Worm (Caenorhabditis elegans) whole organism, L4 larva: ENCODE measurements around the gene ets-9.

Source experiments
- F10B5.3 ChIP-seq: sonication (generic microtip); optimal IDR thresholded peaks from 2 replicates; lab custom pipeline; 2016; ENCODE audit warnings: mild to moderate bottlenecking, missing genetic modification characterization, missing compliant biosample characterization
- F26F4.8 ChIP-seq: fragments of 200-800 bp; sonication (Bioruptor generic); conservative IDR thresholded peaks from 2 replicates; pipeline ENCODE4 v1.3.6; 2022; ENCODE audit warnings: missing genetic modification characterization, missing compliant biosample characterization
- F44E2.7 ChIP-seq: fragments of 200-800 bp; sonication (Bioruptor generic); IDR thresholded peaks from 2 replicates; pipeline ENCODE4 v2.1.2; 2022; ENCODE audit warnings: missing genetic modification characterization, missing compliant biosample characterization
- R02D3.7 ChIP-seq: fragments of 150-350 bp; sonication (generic microtip); optimal IDR thresholded peaks from 3 replicates; lab custom pipeline; 2014; ENCODE audit warnings: missing biosample characterization, missing genetic modification characterization
- T20F7.1 ChIP-seq: fragments of 200-800 bp; sonication (Bioruptor generic); optimal IDR thresholded peaks from 2 replicates; lab custom pipeline; 2018; ENCODE audit warnings: mild to moderate bottlenecking, missing genetic modification characterization, missing compliant biosample characterization
- Y75B8A.6 ChIP-seq: fragments of 200-800 bp; sonication (Bioruptor generic); IDR thresholded peaks from 2 replicates; pipeline ENCODE4 v1.3.6; 2022; ENCODE audit warnings: missing genetic modification reagents, missing genetic modification characterization, missing compliant biosample characterization
- ZK337.2 ChIP-seq: fragments of 200-800 bp; sonication (Bioruptor generic); IDR thresholded peaks from 2 replicates; pipeline ENCODE4 v1.3.6; 2022; ENCODE audit warnings: missing genetic modification reagents, missing genetic modification characterization, missing compliant biosample characterization
- aha-1 ChIP-seq: fragments of 150-350 bp; peaks from one replicate; lab custom pipeline; 2014; ENCODE audit warnings: missing biosample characterization, missing genetic modification characterization
- attf-4 ChIP-seq: sonication (generic microtip); optimal IDR thresholded peaks from 3 replicates; lab custom pipeline; 2017; ENCODE audit warnings: missing biosample characterization, missing genetic modification characterization
- ceh-20 ChIP-seq: fragments of 200-800 bp; sonication (Bioruptor generic); IDR thresholded peaks from 2 replicates; pipeline ENCODE4 v1.3.6; 2022; ENCODE audit warnings: missing genetic modification reagents, missing genetic modification characterization, missing compliant biosample characterization
- ceh-28 ChIP-seq: fragments of 150-350 bp; optimal IDR thresholded peaks from 2 replicates; lab custom pipeline; 2014; ENCODE audit warnings: missing biosample characterization, missing genetic modification reagents, missing genetic modification characterization
- ceh-44 ChIP-seq: fragments of 200-800 bp; sonication (Bioruptor generic); IDR thresholded peaks from 2 replicates; pipeline ENCODE4 v1.3.6; 2022; ENCODE audit warnings: missing genetic modification reagents, missing genetic modification characterization, missing compliant biosample characterization
- cey-2 ChIP-seq: sonication (generic microtip); optimal IDR thresholded peaks from 3 replicates; lab custom pipeline; 2017; ENCODE audit warnings: missing genetic modification characterization, mild to moderate bottlenecking, missing compliant biosample characterization, antibody characterized with exemption, borderline replicate concordance; ENCODE audit not compliant: insufficient read depth
- daf-16 ChIP-seq, 3 experiments: sonication (generic microtip); optimal IDR thresholded peaks; 2 replicates each; lab custom pipeline; 2016 to 2017; ENCODE audit warnings: missing genetic modification characterization in 3 of 3, missing genetic modification reagents in 3 of 3, mild to moderate bottlenecking in 2 of 3, missing compliant biosample characterization in 2 of 3, missing biosample characterization in 1 of 3, moderate library complexity in 1 of 3
- daf-19 ChIP-seq: fragments of 200-800 bp; sonication (Bioruptor generic); conservative IDR thresholded peaks from 2 replicates; pipeline ENCODE4 v1.3.6; 2022; ENCODE audit warnings: missing genetic modification characterization, missing compliant biosample characterization
- daf-8 ChIP-seq: fragments of 200-800 bp; sonication (Bioruptor generic); IDR thresholded peaks from 2 replicates; pipeline ENCODE4 v1.3.6; 2022; ENCODE audit warnings: missing genetic modification characterization, missing compliant biosample characterization
- dmd-6 ChIP-seq: fragments of 200-800 bp; sonication (Bioruptor generic); IDR thresholded peaks from 2 replicates; pipeline ENCODE4 v1.3.6; 2022; ENCODE audit warnings: missing genetic modification reagents, missing genetic modification characterization, missing compliant biosample characterization
- dmd-9 ChIP-seq: fragments of 200-800 bp; sonication (Bioruptor generic); IDR thresholded peaks from 2 replicates; pipeline ENCODE4 v1.3.6; 2022; ENCODE audit warnings: missing genetic modification reagents, missing genetic modification characterization, missing compliant biosample characterization
- dve-1 ChIP-seq: sonication (generic microtip); optimal IDR thresholded peaks from 2 replicates; lab custom pipeline; 2017; ENCODE audit warnings: antibody characterized with exemption, mild to moderate bottlenecking, missing genetic modification characterization, missing compliant biosample characterization; ENCODE audit not compliant: insufficient read depth
- egl-27 ChIP-seq: sonication (generic microtip); optimal IDR thresholded peaks from 3 replicates; lab custom pipeline; 2017; ENCODE audit warnings: missing biosample characterization, missing genetic modification reagents, missing genetic modification characterization
- egl-43 ChIP-seq: fragments of 200-800 bp; sonication (Bioruptor generic); IDR thresholded peaks from 2 replicates; pipeline ENCODE4 v1.3.6; 2022; ENCODE audit warnings: missing genetic modification reagents, missing genetic modification characterization, missing compliant biosample characterization
- fkh-10 ChIP-seq: fragments of 150-350 bp; optimal IDR thresholded peaks from 2 replicates; lab custom pipeline; 2014; ENCODE audit warnings: missing biosample characterization, missing genetic modification reagents, missing genetic modification characterization
- fos-1 ChIP-seq: fragments of 150-350 bp; optimal IDR thresholded peaks from 2 replicates; lab custom pipeline; 2014; ENCODE audit warnings: missing biosample characterization, missing genetic modification characterization
- gei-8 ChIP-seq: fragments of 200-800 bp; sonication (Bioruptor generic); optimal IDR thresholded peaks from 2 replicates; lab custom pipeline; 2018; ENCODE audit warnings: mild to moderate bottlenecking, missing genetic modification characterization, missing compliant biosample characterization
- lin-1 ChIP-seq: fragments of 200-800 bp; sonication (Bioruptor generic); IDR thresholded peaks from 2 replicates; pipeline ENCODE4 v1.3.6; 2022; ENCODE audit warnings: missing genetic modification reagents, missing genetic modification characterization, missing compliant biosample characterization
- lin-29 ChIP-seq: fragments of 200-800 bp; sonication (Bioruptor generic); IDR thresholded peaks from 2 replicates; pipeline ENCODE4 v1.3.6; 2022; ENCODE audit warnings: missing genetic modification reagents, missing genetic modification characterization, missing compliant biosample characterization
- lin-38 ChIP-seq: fragments of 200-800 bp; sonication (Bioruptor generic); IDR thresholded peaks from 2 replicates; pipeline ENCODE4 v1.3.6; 2022; ENCODE audit warnings: missing genetic modification reagents, missing genetic modification characterization, missing compliant biosample characterization
- lin-39 ChIP-seq: fragments of 150-350 bp; optimal IDR thresholded peaks from 2 replicates; lab custom pipeline; 2014; ENCODE audit warnings: missing biosample characterization, missing genetic modification reagents, missing genetic modification characterization
- lsy-2 ChIP-seq, 2 experiments: fragments of 150-350 bp in 1 of 2; sonication (generic microtip) in 1 of 2; optimal IDR thresholded peaks; 2 replicates each; lab custom pipeline; 2014 to 2017; ENCODE audit warnings: missing biosample characterization in 2 of 2, missing genetic modification characterization in 2 of 2
- mdl-1 ChIP-seq, 2 experiments: fragments of 150-350 bp in 1 of 2; sonication (generic microtip) in 1 of 2; optimal IDR thresholded peaks; 2 replicates each; lab custom pipeline; 2014 to 2017; ENCODE audit warnings: missing biosample characterization in 2 of 2, missing genetic modification characterization in 2 of 2
- mdt-29 ChIP-seq: fragments of 200-800 bp; sonication (Bioruptor generic); IDR thresholded peaks from 2 replicates; pipeline ENCODE4 v1.3.6; 2022; ENCODE audit warnings: missing genetic modification reagents, missing genetic modification characterization, missing compliant biosample characterization
- mep-1 ChIP-seq: fragments of 150-350 bp; sonication (generic microtip); optimal IDR thresholded peaks from 3 replicates; lab custom pipeline; 2014; ENCODE audit warnings: missing biosample characterization, missing genetic modification characterization
- mxl-3 ChIP-seq: fragments of 200-800 bp; sonication (Bioruptor generic); optimal IDR thresholded peaks from 2 replicates; lab custom pipeline; 2018; ENCODE audit warnings: mild to moderate bottlenecking, missing genetic modification characterization, missing compliant biosample characterization
- nhr-11 ChIP-seq: fragments of 150-350 bp; optimal IDR thresholded peaks from 2 replicates; lab custom pipeline; 2014; ENCODE audit warnings: missing biosample characterization, missing genetic modification characterization
- nhr-111 ChIP-seq: fragments of 200-800 bp; sonication (Bioruptor generic); optimal IDR thresholded peaks from 2 replicates; lab custom pipeline; 2018; ENCODE audit warnings: mild to moderate bottlenecking, missing genetic modification characterization, missing compliant biosample characterization
- nhr-25 ChIP-seq: sonication (generic microtip); optimal IDR thresholded peaks from 2 replicates; lab custom pipeline; 2017; ENCODE audit warnings: missing genetic modification characterization, mild to moderate bottlenecking, missing compliant biosample characterization, antibody characterized with exemption, moderate library complexity, borderline replicate concordance; ENCODE audit not compliant: insufficient read depth
- nhr-42 ChIP-seq: fragments of 200-800 bp; sonication (Bioruptor generic); IDR thresholded peaks from 2 replicates; pipeline ENCODE4 v1.3.6; 2022; ENCODE audit warnings: missing genetic modification characterization, missing compliant biosample characterization
- nhr-48 ChIP-seq: sonication (generic microtip); optimal IDR thresholded peaks from 2 replicates; lab custom pipeline; 2016; ENCODE audit warnings: mild to moderate bottlenecking, missing genetic modification characterization, missing compliant biosample characterization
- nhr-6 ChIP-seq: fragments of 150-350 bp; optimal IDR thresholded peaks from 2 replicates; lab custom pipeline; 2014; ENCODE audit warnings: missing biosample characterization, missing genetic modification characterization
- pha-4 ChIP-seq, 2 experiments: fragments of 150-350 bp in 1 of 2; fragments of 200-800 bp in 1 of 2; sonication (Bioruptor generic) in 1 of 2; IDR thresholded peaks in 1 of 2; optimal IDR thresholded peaks in 1 of 2; 2 replicates each; pipeline versions ENCODE4 v1.3.6 to Lab custom; 2014 to 2022; ENCODE audit warnings: missing genetic modification characterization in 2 of 2, missing genetic modification reagents in 2 of 2, missing biosample characterization in 1 of 2, missing compliant biosample characterization in 1 of 2
- saeg-2 ChIP-seq: fragments of 200-800 bp; sonication (Bioruptor generic); IDR thresholded peaks from 2 replicates; pipeline ENCODE4 v1.3.6; 2022; ENCODE audit warnings: missing genetic modification reagents, missing genetic modification characterization, missing compliant biosample characterization
- set-16 ChIP-seq: fragments of 200-800 bp; sonication (Bioruptor generic); IDR thresholded peaks from 2 replicates; pipeline ENCODE4 v1.3.6; 2022; ENCODE audit warnings: missing genetic modification reagents, missing genetic modification characterization, missing compliant biosample characterization
- spr-1 ChIP-seq: sonication (generic microtip); optimal IDR thresholded peaks from 2 replicates; lab custom pipeline; 2016; ENCODE audit warnings: mild to moderate bottlenecking, missing genetic modification characterization, missing compliant biosample characterization
- tag-97 ChIP-seq: fragments of 200-800 bp; sonication (Bioruptor generic); IDR thresholded peaks from 2 replicates; pipeline ENCODE4 v1.3.6; 2022; ENCODE audit warnings: missing genetic modification characterization, missing compliant biosample characterization
- unc-130 ChIP-seq: sonication (generic microtip); optimal IDR thresholded peaks from 2 replicates; lab custom pipeline; 2016; ENCODE audit warnings: missing genetic modification reagents, missing genetic modification characterization, missing compliant biosample characterization
- unc-39 ChIP-seq: sonication (generic microtip); optimal IDR thresholded peaks from 2 replicates; lab custom pipeline; 2017; ENCODE audit warnings: missing biosample characterization, missing genetic modification characterization
- vab-7 ChIP-seq: fragments of 200-800 bp; sonication (Bioruptor generic); IDR thresholded peaks from 2 replicates; pipeline ENCODE4 v1.3.6; 2022; ENCODE audit warnings: missing genetic modification reagents, missing genetic modification characterization, missing compliant biosample characterization
- zag-1 ChIP-seq: fragments of 150-350 bp; optimal IDR thresholded peaks from 2 replicates; lab custom pipeline; 2014; ENCODE audit warnings: missing biosample characterization, missing genetic modification characterization
- zfp-3 ChIP-seq: fragments of 200-800 bp; sonication (Bioruptor generic); conservative IDR thresholded peaks from 2 replicates; pipeline ENCODE4 v1.3.6; 2022; ENCODE audit warnings: missing genetic modification reagents, missing genetic modification characterization, missing compliant biosample characterization
- ztf-11 ChIP-seq: fragments of 150-350 bp; optimal IDR thresholded peaks from 2 replicates; lab custom pipeline; 2014; ENCODE audit warnings: missing biosample characterization, missing genetic modification characterization
- ztf-7 ChIP-seq: fragments of 150-350 bp; optimal IDR thresholded peaks from 2 replicates; lab custom pipeline; 2014; ENCODE audit warnings: missing biosample characterization, missing genetic modification characterization

The ets-9 gene

DNA sequence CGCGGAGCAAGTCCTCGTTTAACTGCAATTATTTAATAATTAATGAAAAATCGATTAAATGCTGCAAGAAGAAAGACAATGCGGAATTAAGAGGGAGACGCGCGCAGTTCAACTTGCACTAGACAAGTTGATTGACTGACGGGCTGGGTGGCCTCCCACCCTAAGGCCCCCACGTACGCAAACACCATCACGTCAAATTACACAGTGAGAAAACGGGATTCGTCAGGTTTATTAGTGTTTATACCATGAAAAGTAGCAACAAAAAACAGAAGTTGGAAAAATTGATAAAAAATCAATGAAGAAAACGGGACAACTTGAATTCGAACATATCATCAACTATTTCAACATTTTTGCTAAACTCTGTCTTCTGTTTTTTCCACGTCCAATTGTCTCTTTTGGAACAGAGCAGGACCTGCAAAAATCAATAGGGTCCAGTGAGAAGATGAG is 28.1 kb downstream of the ets-9 start (continued):
- TF ChIP-seq dmd-9 (no peak), gei-8 (GFP tag; lab: Kevin White, UChicago) (no peak), attf-4 (no peak), zfp-3 (GFP tag; lab: Robert Waterston, UW) (no peak), nhr-42 (GFP tag; lab: Robert Waterston, UW) (no peak), nhr-6 (tag; lab: Kevin White, UChicago) (no peak), lsy-2 (tag; optimal IDR thresholded peaks at IDR 0.05; lab: Kevin White, UChicago) (no peak), ztf-7 (tag; lab: Kevin White, UChicago) (no peak), ceh-44 (GFP tag; lab: Robert Waterston, UW) (no peak), ceh-20 (GFP tag; lab: Robert Waterston, UW) (peak; percentile 34; the same call in 1 of the 2 replicates), Y75B8A.6 (no peak), mep-1 (tag; lab: Kevin White, UChicago) (peak; percentile 62), mdl-1 (tag; optimal IDR thresholded peaks at IDR 0.05; lab: Kevin White, UChicago) (no peak), ceh-28 (tag; lab: Kevin White, UChicago) (no peak), set-16 (GFP tag; lab: Robert Waterston, UW) (no peak), F26F4.8 (GFP tag; lab: Robert Waterston, UW) (no peak), unc-130 (GFP tag; lab: Kevin White, UChicago) (no peak), nhr-25 (tag; lab: Kevin White, UChicago) (no peak), lin-39 (tag; lab: Kevin White, UChicago) (no peak), lin-38 (GFP tag; lab: Robert Waterston, UW) (no peak), unc-39 (no peak), lin-1 (GFP tag; lab: Robert Waterston, UW) (no peak), daf-16 (GFP tag; optimal IDR thresholded peaks at IDR 0.05; lab: Kevin White, UChicago) (no peak), daf-16 (tag; optimal IDR thresholded peaks at IDR 0.05; lab: Kevin White, UChicago) (peak; percentile 67), dmd-6 (GFP tag; lab: Robert Waterston, UW) (peak; percentile 44; the same call in 1 of the 2 replicates), R02D3.7 (tag; lab: Kevin White, UChicago) (no peak), daf-8 (GFP tag; lab: Robert Waterston, UW) (no peak), aha-1 (tag; lab: Kevin White, UChicago) (peak; percentile 43), saeg-2 (GFP tag; lab: Robert Waterston, UW) (no peak), zag-1 (tag; lab: Kevin White, UChicago) (no peak), cey-2 (no peak), egl-43 (no peak), nhr-111 (no peak), fkh-10 (GFP tag; lab: Kevin White, UChicago) (no peak), spr-1 (no peak), dve-1 (tag; lab: Kevin White, UChicago) (no peak), mdt-29 (GFP tag; lab: Robert Waterston, UW) (no peak), daf-19 (no peak), ZK337.2 (no peak), fos-1 (tag; lab: Kevin White, UChicago) (no peak), F10B5.3 (tag; lab: Kevin White, UChicago) (no peak), nhr-11 (tag; lab: Kevin White, UChicago) (no peak), T20F7.1 (no peak), egl-27 (no peak), tag-97 (GFP tag; lab: Robert Waterston, UW) (no peak), F44E2.7 (GFP tag; lab: Robert Waterston, UW) (no peak), lin-29 (GFP tag; lab: Robert Waterston, UW) (no peak), pha-4 (GFP tag; IDR thresholded peaks at IDR 0.05; lab: Robert Waterston, UW) (no peak), pha-4 (tag; optimal IDR thresholded peaks at IDR 0.05; lab: Kevin White, UChicago) (no peak), vab-7 (no peak), mxl-3 (GFP tag; lab: Kevin White, UChicago) (peak; percentile 28), nhr-48 (tag; lab: Kevin White, UChicago) (no peak), ztf-11 (no peak)
